Worm (Caenorhabditis elegans) whole organism, L3 larva: Measurements from ENCODE around the gene C14C11.7.

Experiments
- ZK546.5 ChIP-seq: sonication (generic microtip); optimal IDR thresholded peaks from 2 replicates; lab custom pipeline; 2017; ENCODE audit warnings: missing biosample characterization, missing genetic modification characterization
- ama-1 ChIP-seq: fragments of 150-350 bp; optimal IDR thresholded peaks from 2 replicates; lab custom pipeline; 2018
- ceh-28 ChIP-seq: fragments of 150-350 bp; optimal IDR thresholded peaks from 2 replicates; lab custom pipeline; 2014; ENCODE audit warnings: missing biosample characterization, missing genetic modification reagents, missing genetic modification characterization
- ceh-82 ChIP-seq: fragments of 150-350 bp; optimal IDR thresholded peaks from 2 replicates; lab custom pipeline; 2014; ENCODE audit warnings: missing biosample characterization, missing genetic modification characterization
- ceh-9 ChIP-seq: sonication (generic microtip); optimal IDR thresholded peaks from 2 replicates; lab custom pipeline; 2018; ENCODE audit warnings: missing biosample characterization, missing genetic modification characterization
- egl-27 ChIP-seq: sonication (generic microtip); optimal IDR thresholded peaks from 4 replicates; lab custom pipeline; 2017; ENCODE audit warnings: missing biosample characterization, missing genetic modification reagents, missing genetic modification characterization
- egl-5 ChIP-seq: fragments of 150-350 bp; optimal IDR thresholded peaks from 2 replicates; lab custom pipeline; 2017; ENCODE audit warnings: missing biosample characterization, missing genetic modification reagents, missing genetic modification characterization, inconsistent platforms
- elt-1 ChIP-seq: fragments of 150-350 bp; optimal IDR thresholded peaks from 2 replicates; lab custom pipeline; 2014; ENCODE audit warnings: missing biosample characterization, missing genetic modification characterization
- elt-2 ChIP-seq: sonication (generic microtip); optimal IDR thresholded peaks from 2 replicates; lab custom pipeline; 2016; ENCODE audit warnings: missing genetic modification reagents, mild to moderate bottlenecking, missing genetic modification characterization, missing compliant biosample characterization
- elt-3 ChIP-seq, 3 experiments: fragments of 150-350 bp in 1 of 3; sonication (generic microtip) in 2 of 3; optimal IDR thresholded peaks; 2 replicates in 2 of 3; 4 replicates in 1 of 3; lab custom pipeline; 2014 to 2017; ENCODE audit warnings: missing biosample characterization in 3 of 3, missing genetic modification characterization in 3 of 3
- fkh-10 ChIP-seq: sonication (generic microtip); optimal IDR thresholded peaks from 2 replicates; lab custom pipeline; 2017; ENCODE audit warnings: missing biosample characterization, missing genetic modification reagents, missing genetic modification characterization
- fkh-2 ChIP-seq: fragments of 150-350 bp; optimal IDR thresholded peaks from 2 replicates; lab custom pipeline; 2014; ENCODE audit warnings: missing biosample characterization, missing genetic modification reagents, missing genetic modification characterization
- fos-1 ChIP-seq: fragments of 150-350 bp; optimal IDR thresholded peaks from 2 replicates; lab custom pipeline; 2014; ENCODE audit warnings: missing biosample characterization, missing genetic modification characterization
- jun-1 ChIP-seq: fragments of 150-350 bp; optimal IDR thresholded peaks from 2 replicates; lab custom pipeline; 2014; ENCODE audit warnings: missing biosample characterization, missing genetic modification reagents, missing genetic modification characterization
- lin-39 ChIP-seq: fragments of 150-350 bp; optimal IDR thresholded peaks from 2 replicates; lab custom pipeline; 2018; ENCODE audit warnings: missing biosample characterization, missing genetic modification reagents, missing genetic modification characterization
- lsy-12 ChIP-seq: sonication (generic microtip); optimal IDR thresholded peaks from 2 replicates; lab custom pipeline; 2016; ENCODE audit warnings: mild to moderate bottlenecking, missing genetic modification characterization, missing compliant biosample characterization
- mml-1 ChIP-seq: fragments of 150-350 bp; sonication (generic microtip); optimal IDR thresholded peaks from 3 replicates; lab custom pipeline; 2014; ENCODE audit warnings: missing biosample characterization, missing genetic modification characterization
- nhr-11 ChIP-seq: fragments of 150-350 bp; optimal IDR thresholded peaks from 2 replicates; lab custom pipeline; 2014; ENCODE audit warnings: missing biosample characterization, missing genetic modification characterization
- nhr-12 ChIP-seq: fragments of 150-350 bp; optimal IDR thresholded peaks from 2 replicates; lab custom pipeline; 2014; ENCODE audit warnings: missing biosample characterization, missing genetic modification characterization
- nhr-23 ChIP-seq: fragments of 150-350 bp; optimal IDR thresholded peaks from 2 replicates; lab custom pipeline; 2014; ENCODE audit warnings: missing biosample characterization, missing genetic modification reagents, missing genetic modification characterization
- nhr-237 ChIP-seq: fragments of 150-350 bp; optimal IDR thresholded peaks from 2 replicates; lab custom pipeline; 2014; ENCODE audit warnings: missing biosample characterization, missing genetic modification characterization
- nhr-25 ChIP-seq: sonication (generic microtip); optimal IDR thresholded peaks from 2 replicates; lab custom pipeline; 2017; ENCODE audit warnings: missing biosample characterization, missing genetic modification characterization
- nhr-43 ChIP-seq: sonication (generic microtip); optimal IDR thresholded peaks from 2 replicates; lab custom pipeline; 2016; ENCODE audit warnings: mild to moderate bottlenecking, missing genetic modification characterization, missing compliant biosample characterization; ENCODE audit not compliant: poor library complexity, severe bottlenecking
- nhr-76 ChIP-seq: fragments of 150-350 bp; sonication (generic microtip); optimal IDR thresholded peaks from 5 replicates; lab custom pipeline; 2014; ENCODE audit warnings: missing biosample characterization, missing genetic modification characterization
- nhr-77 ChIP-seq: fragments of 150-350 bp; optimal IDR thresholded peaks from 2 replicates; lab custom pipeline; 2014; ENCODE audit warnings: missing biosample characterization, missing genetic modification characterization
- pha-4 ChIP-seq: fragments of 150-350 bp; optimal IDR thresholded peaks from 2 replicates; lab custom pipeline; 2014; ENCODE audit warnings: missing biosample characterization, missing genetic modification reagents, missing genetic modification characterization
- pqm-1 ChIP-seq: fragments of 150-350 bp; optimal IDR thresholded peaks from 2 replicates; lab custom pipeline; 2017; ENCODE audit warnings: missing biosample characterization, missing genetic modification characterization, inconsistent platforms
- sea-2 ChIP-seq: fragments of 150-350 bp; sonication (generic microtip); optimal IDR thresholded peaks from 4 replicates; lab custom pipeline; 2014; ENCODE audit warnings: missing biosample characterization, missing genetic modification reagents, missing genetic modification characterization
- snpc-4 ChIP-seq: fragments of 150-350 bp; optimal IDR thresholded peaks from 2 replicates; lab custom pipeline; 2014; ENCODE audit warnings: missing biosample characterization, missing genetic modification characterization
- unc-39 ChIP-seq: sonication (generic microtip); optimal IDR thresholded peaks from 4 replicates; lab custom pipeline; 2017; ENCODE audit warnings: missing biosample characterization, missing genetic modification characterization
- unc-62 ChIP-seq: fragments of 150-350 bp; sonication (generic microtip); optimal IDR thresholded peaks from 4 replicates; lab custom pipeline; 2014; ENCODE audit warnings: missing biosample characterization, missing genetic modification reagents, missing genetic modification characterization
- zag-1 ChIP-seq: fragments of 150-350 bp; optimal IDR thresholded peaks from 2 replicates; lab custom pipeline; 2014; ENCODE audit warnings: missing biosample characterization, missing genetic modification characterization
- ztf-11 ChIP-seq: fragments of 150-350 bp; optimal IDR thresholded peaks from 2 replicates; lab custom pipeline; 2014; ENCODE audit warnings: missing biosample characterization, missing genetic modification characterization

C14C11.7 gene

ce11 chrV:5666036-5666729, at the start of gene C14C11.7:
TSS of gene C14C11.7 (minus strand) at chrV:5666086.
- TF ChIP-seq jun-1 (tag; lab: Kevin White, UChicago) (no peak), nhr-12 (tag; lab: Kevin White, UChicago) (no peak), pqm-1 (tag; lab: Kevin White, UChicago) (no peak), nhr-76 (tag; lab: Kevin White, UChicago) (no peak), lin-39 (no peak)

- TF ChIP-seq sea-2 (GFP tag; lab: Kevin White, UChicago) (no peak), unc-62 (GFP tag; lab: Kevin White, UChicago) (no peak), elt-1 (no peak), ceh-82 (tag; lab: Kevin White, UChicago) (no peak), fkh-2 (no peak), nhr-25 (tag; lab: Kevin White, UChicago) (no peak), egl-5 (tag; lab: Kevin White, UChicago) (no peak)
Observed at ce11 chrV:5713510-5713909, 47.6 kb upstream of the C14C11.7 start.

- TF ChIP-seq elt-2 (tag; lab: Kevin White, UChicago) (peak; percentile 91), pqm-1 (tag; lab: Kevin White, UChicago) (peak; percentile 75), unc-62 (GFP tag; lab: Kevin White, UChicago) (no peak), ZK546.5 (tag; lab: Kevin White, UChicago) (no peak), jun-1 (tag; lab: Kevin White, UChicago) (peak; percentile 15), ama-1 (lab: Kevin White, UChicago) (peak; percentile 1)
Observed at ce11 chrV:5712652-5713051, 46.8 kb upstream of the C14C11.7 start, which contains the start of gene gcst-1. TSS of gene gcst-1 (plus strand) at chrV:5712928.

- TF ChIP-seq nhr-25 (tag; lab: Kevin White, UChicago), result no peak
- TF ChIP-seq nhr-23, result no peak
- TF ChIP-seq ceh-9 (tag; lab: Kevin White, UChicago), result no peak
- TF ChIP-seq unc-39 (tag; lab: Kevin White, UChicago), result no peak
- TF ChIP-seq fkh-10 (GFP tag; lab: Kevin White, UChicago), result no peak
- no peak for TF ChIP-seq nhr-237 (tag; lab: Kevin White, UChicago)
- no peak for TF ChIP-seq pha-4 (tag; lab: Kevin White, UChicago)
- TF ChIP-seq jun-1 (tag; lab: Kevin White, UChicago), result no peak
- no peak for TF ChIP-seq mml-1 (tag; lab: Kevin White, UChicago)
- no peak for TF ChIP-seq fos-1 (tag; lab: Kevin White, UChicago)
- TF ChIP-seq ztf-11 (tag; lab: Kevin White, UChicago), result no peak
- no peak for TF ChIP-seq nhr-43 (tag; lab: Kevin White, UChicago)
- TF ChIP-seq lsy-12 (tag; lab: Kevin White, UChicago), result no peak
- TF ChIP-seq unc-62 (GFP tag; lab: Kevin White, UChicago), result no peak
- TF ChIP-seq nhr-11, result no peak
- TF ChIP-seq nhr-77 (tag; lab: Kevin White, UChicago), result no peak
- TF ChIP-seq elt-3 (tag; optimal IDR thresholded peaks at IDR 0.05; lab: Kevin White, UChicago), result no peak
- no peak for TF ChIP-seq ama-1 (lab: Kevin White, UChicago)
Observed at ce11 chrV:5712189-5712588, 46.3 kb upstream of the C14C11.7 start.

ce11 chrV:5708331-5708730, 42.4 kb upstream of the C14C11.7 start:
- TF ChIP-seq egl-27 (tag; lab: Kevin White, UChicago), result no peak
- no peak for TF ChIP-seq lin-39
- TF ChIP-seq elt-2 (tag; lab: Kevin White, UChicago), result no peak
- no peak for TF ChIP-seq ceh-28
- no peak for TF ChIP-seq snpc-4 (tag; lab: Kevin White, UChicago)
- no peak for TF ChIP-seq zag-1 (tag; lab: Kevin White, UChicago)
- TF ChIP-seq jun-1 (tag; lab: Kevin White, UChicago), result no peak
- TF ChIP-seq egl-5 (tag; lab: Kevin White, UChicago), result no peak
